Fruit fly (Drosophila melanogaster): ENCODE results near the gene TyrRS.

dm6 chr3L:16385252-16385879 is 33.7 kb downstream of the TyrRS start:
- no peak for TF ChIP-seq CG8478 (optimal IDR thresholded peaks at IDR 0.05)
- no peak for TF ChIP-seq CTCF (optimal IDR thresholded peaks at IDR 0.05)
